Worm (Caenorhabditis elegans): Measurements from ENCODE around the gene Y48A6C.8.
A peak's percentile ranks its signal among the peaks of the same experiment; 100 is the strongest.

Y48A6C.8 gene

DNA sequence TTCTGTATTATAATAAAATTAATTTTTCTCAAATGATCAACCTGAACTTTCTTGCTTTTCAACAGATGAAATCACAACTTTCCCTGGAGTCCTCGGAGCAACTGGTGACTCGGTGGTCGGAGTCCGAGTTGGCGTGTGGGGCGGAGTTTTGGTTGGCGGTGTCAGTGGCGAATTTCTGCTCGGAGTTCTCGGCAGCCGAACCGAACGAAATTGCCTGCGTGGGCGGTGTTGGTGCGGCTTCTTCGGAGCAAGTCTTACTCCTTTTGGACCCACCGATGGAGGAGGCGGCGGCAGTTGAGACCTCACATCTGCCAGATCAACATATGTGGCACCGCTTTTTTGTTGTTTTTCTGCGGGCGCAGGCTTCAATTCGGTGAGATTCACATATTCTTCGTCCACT is 42.3 kb upstream of the Y48A6C.8 start:
- TF ChIP-seq hmg-1.1 (GFP tag; IDR thresholded peaks at IDR 0.05) = no peak
- TF ChIP-seq nhr-11 (tag; optimal IDR thresholded peaks at IDR 0.05) = no peak
- TF ChIP-seq spr-3 (GFP tag; optimal IDR thresholded peaks at IDR 0.05) = no peak
- TF ChIP-seq lin-38 (GFP tag; IDR thresholded peaks at IDR 0.05) = no peak
- TF ChIP-seq dmd-6 (GFP tag; IDR thresholded peaks at IDR 0.05) = no peak
- no peak for TF ChIP-seq ztf-11 (tag; optimal IDR thresholded peaks at IDR 0.05)
- TF ChIP-seq Y48G9A.11 (GFP tag; IDR thresholded peaks at IDR 0.05) = no peak
- TF ChIP-seq D1046.2 (GFP tag; IDR thresholded peaks at IDR 0.05) = 0 out of 2 replicates have a peak, but pooled peaks have one; percentile 35
- TF ChIP-seq daf-12 (tag; optimal IDR thresholded peaks at IDR 0.05) = no peak
- peak; percentile 88 for TF ChIP-seq set-16 (GFP tag; IDR thresholded peaks at IDR 0.05)

DNA sequence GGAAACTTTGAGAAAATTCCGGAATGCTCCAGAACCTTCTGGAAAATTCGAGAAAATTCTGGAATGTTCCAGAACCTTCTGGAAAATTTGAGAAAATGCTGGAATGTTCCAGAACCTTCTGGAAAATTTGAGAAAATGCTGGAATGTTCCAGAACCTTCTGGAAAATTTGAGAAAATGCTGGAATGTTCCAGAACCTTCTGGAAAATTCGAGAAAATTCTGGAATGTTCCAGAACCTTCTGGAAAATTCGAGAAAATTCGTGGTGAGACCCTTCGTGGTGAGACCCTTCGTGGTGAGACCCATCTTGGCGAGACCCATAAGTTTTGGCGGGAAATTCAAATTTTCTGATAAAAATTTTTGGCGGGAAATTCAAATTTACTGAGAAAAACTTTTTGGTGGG is 33.1 kb upstream of the Y48A6C.8 start:
- 0 out of 2 replicates have a peak, but pooled peaks have one; percentile 21 for TF ChIP-seq lin-38 (GFP tag; IDR thresholded peaks at IDR 0.05)

DNA sequence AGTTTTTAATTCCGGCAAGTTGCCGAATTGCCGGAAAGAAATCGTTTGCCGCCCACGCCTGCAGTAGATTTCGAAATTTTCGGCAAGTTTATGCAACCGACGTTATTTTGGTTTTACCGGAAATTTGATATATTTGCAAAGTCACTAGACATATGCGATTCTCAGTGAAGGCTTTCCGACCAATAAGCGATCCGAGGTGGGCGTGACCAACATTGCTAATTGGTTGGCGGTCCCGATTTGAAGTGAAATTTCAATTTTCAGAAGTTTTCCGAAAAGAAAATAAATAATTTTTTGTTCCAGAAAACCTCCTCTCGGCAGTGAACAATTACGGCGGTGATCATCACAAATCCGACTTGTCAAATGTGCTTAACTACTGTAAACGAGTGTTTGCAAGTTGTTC is 30.5 kb upstream of the Y48A6C.8 start:
- TF ChIP-seq ceh-32 (tag; optimal IDR thresholded peaks at IDR 0.05; ENCODE audit: poor library complexity) (no peak), zip-11 (GFP tag; IDR thresholded peaks at IDR 0.05) (no peak), lin-38 (GFP tag; IDR thresholded peaks at IDR 0.05) (no peak), Y48G9A.11 (GFP tag; IDR thresholded peaks at IDR 0.05) (no peak), snpc-4 (tag; optimal IDR thresholded peaks at IDR 0.05) (no peak)

DNA sequence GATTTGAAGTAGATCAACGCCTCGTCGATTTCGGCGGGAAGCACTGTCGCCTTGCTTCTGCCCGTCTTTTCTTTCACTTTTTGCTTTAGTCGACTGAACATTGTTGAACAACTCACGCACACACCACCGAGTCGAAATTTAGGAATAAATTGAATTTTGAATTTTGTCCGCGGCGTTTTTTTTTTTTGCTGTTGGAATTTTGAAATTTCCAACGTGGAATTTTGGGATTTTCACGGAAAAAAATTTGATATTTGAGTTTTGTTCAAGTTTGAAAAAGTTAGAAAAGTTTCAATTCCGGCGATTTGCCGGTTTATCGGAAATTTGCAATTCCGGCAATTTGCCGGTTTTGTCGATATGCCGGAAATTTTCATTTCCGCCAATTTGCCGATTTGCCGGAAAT is 29.7 kb upstream of the Y48A6C.8 start, which contains the start of gene Y47D3A.31:
Gene Y47D3A.31, minus strand, starts transcription at position 101 of the 400 bp plus-strand sequence.
- TF ChIP-seq ctbp-1 (GFP tag; IDR thresholded peaks at IDR 0.05) (no peak), nhr-11 (tag; optimal IDR thresholded peaks at IDR 0.05) (no peak), daf-16 (GFP tag; optimal IDR thresholded peaks at IDR 0.05) (no peak), daf-16 (tag; optimal IDR thresholded peaks at IDR 0.05) (no peak), ztf-11 (tag; optimal IDR thresholded peaks at IDR 0.05) (no peak), daf-19 (GFP tag; conservative IDR thresholded peaks at IDR 0.05) (no peak), attf-4 (tag; optimal IDR thresholded peaks at IDR 0.05) (no peak), mxl-3 (GFP tag; optimal IDR thresholded peaks at IDR 0.05) (no peak)

DNA sequence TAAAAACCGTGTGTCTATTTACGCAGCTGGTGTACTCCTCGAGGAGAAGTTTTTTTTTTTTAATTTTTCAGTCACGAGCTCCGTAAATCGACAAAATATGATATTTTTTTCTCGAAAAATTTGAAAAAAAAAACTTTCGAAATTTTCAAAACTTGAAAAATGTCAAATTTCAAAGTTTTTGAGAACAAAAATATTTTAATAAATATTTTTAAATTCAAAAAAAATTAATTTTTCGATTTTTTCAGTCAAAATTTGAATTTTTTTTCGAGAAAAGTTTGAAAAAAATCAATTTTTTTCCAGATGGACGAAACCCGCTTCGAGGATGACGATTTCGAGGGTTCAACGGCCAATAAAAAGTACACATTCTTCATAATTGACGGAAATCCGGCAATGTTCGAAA is 27.1 kb upstream of the Y48A6C.8 start, which contains the start of gene cku-70:
Gene cku-70, plus strand, starts transcription at position 301 of the 400 bp plus-strand sequence.
- TF ChIP-seq tra-1 (GFP tag; IDR thresholded peaks at IDR 0.05) = no peak
- no peak for TF ChIP-seq lin-15B (tag; optimal IDR thresholded peaks at IDR 0.05)
- no peak for TF ChIP-seq ceh-28 (tag; optimal IDR thresholded peaks at IDR 0.05)
- TF ChIP-seq unc-130 (GFP tag; optimal IDR thresholded peaks at IDR 0.05) = no peak
- TF ChIP-seq F26F4.8 (GFP tag; conservative IDR thresholded peaks at IDR 0.05) = no peak
- no peak for TF ChIP-seq set-16 (GFP tag; IDR thresholded peaks at IDR 0.05)
- no peak for TF ChIP-seq nhr-76 (tag; optimal IDR thresholded peaks at IDR 0.05)
- TF ChIP-seq mdl-1 (tag; optimal IDR thresholded peaks at IDR 0.05) = no peak
- no peak for TF ChIP-seq lin-13 (GFP tag; optimal IDR thresholded peaks at IDR 0.05)
- TF ChIP-seq vab-7 (GFP tag; IDR thresholded peaks at IDR 0.05) = no peak
- no peak for TF ChIP-seq madf-9 (GFP tag; conservative IDR thresholded peaks at IDR 0.05)
- no peak for TF ChIP-seq dve-1 (tag; optimal IDR thresholded peaks at IDR 0.05; ENCODE audit: insufficient read depth)
- no peak for TF ChIP-seq D1046.2 (GFP tag; IDR thresholded peaks at IDR 0.05)
- no peak for TF ChIP-seq nhr-10 (tag; optimal IDR thresholded peaks at IDR 0.05)

DNA sequence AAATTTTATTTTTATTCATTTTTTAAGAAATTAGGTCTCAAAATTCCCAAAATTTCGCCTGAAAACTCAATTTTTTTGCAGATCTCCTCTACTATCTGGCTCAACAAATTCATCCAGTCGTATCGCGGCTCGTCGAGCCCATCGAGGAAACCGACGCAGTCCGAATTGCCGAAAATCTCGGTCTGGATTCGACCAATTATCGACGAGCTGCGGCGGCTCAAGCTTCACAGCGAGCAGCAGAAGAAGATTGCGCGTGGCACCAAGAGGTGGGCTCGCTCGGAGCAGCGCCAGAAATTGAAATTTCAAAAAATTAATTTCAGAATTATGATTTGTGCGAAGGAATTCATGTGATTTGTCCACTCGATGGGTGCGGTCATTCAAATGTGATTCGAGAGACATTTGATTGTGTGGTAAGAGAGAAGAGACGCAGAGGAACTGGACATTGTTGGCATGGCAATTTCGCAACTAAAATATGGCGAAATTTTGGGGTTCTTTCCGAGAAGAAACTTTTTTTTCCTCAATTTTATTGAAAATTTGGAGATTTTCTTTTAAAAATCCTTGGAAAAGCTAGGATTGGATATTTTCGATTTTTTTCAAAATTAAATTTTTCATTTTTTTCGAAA is 21.9 kb upstream of the Y48A6C.8 start:
- TF ChIP-seq daf-16 (GFP tag; optimal IDR thresholded peaks at IDR 0.05) (no peak), daf-16 (tag; optimal IDR thresholded peaks at IDR 0.05) (no peak), zag-1 (tag; optimal IDR thresholded peaks at IDR 0.05) (no peak), set-16 (GFP tag; IDR thresholded peaks at IDR 0.05) (peak; percentile 65; the same call in 1 of the 2 replicates), hlh-30 (tag; optimal IDR thresholded peaks at IDR 0.05; ENCODE audit: insufficient read depth) (peak; percentile 21)
